Worm (Caenorhabditis elegans) whole organism, L4 larva: Measurements from ENCODE around the gene rnp-5.

Experiments
- F10B5.3 ChIP-seq: sonication (generic microtip); optimal IDR thresholded peaks from 2 replicates; lab custom pipeline; 2016; ENCODE audit warnings: mild to moderate bottlenecking, missing genetic modification characterization, missing compliant biosample characterization
- F26F4.8 ChIP-seq: fragments of 200-800 bp; sonication (Bioruptor generic); conservative IDR thresholded peaks from 2 replicates; pipeline ENCODE4 v1.3.6; 2022; ENCODE audit warnings: missing genetic modification characterization, missing compliant biosample characterization
- T26A8.4 ChIP-seq: fragments of 200-800 bp; sonication (Bioruptor generic); IDR thresholded peaks from 2 replicates; pipeline ENCODE4 v1.3.6; 2022; ENCODE audit warnings: missing genetic modification characterization, missing compliant biosample characterization
- Y105C5A.15 ChIP-seq: fragments of 200-800 bp; sonication (Bioruptor generic); IDR thresholded peaks from 2 replicates; pipeline ENCODE4 v1.3.6; 2022; ENCODE audit warnings: missing genetic modification characterization, missing compliant biosample characterization
- Y75B8A.6 ChIP-seq: fragments of 200-800 bp; sonication (Bioruptor generic); IDR thresholded peaks from 2 replicates; pipeline ENCODE4 v1.3.6; 2022; ENCODE audit warnings: missing genetic modification reagents, missing genetic modification characterization, missing compliant biosample characterization
- ama-1 ChIP-seq: fragments of 150-350 bp; optimal IDR thresholded peaks from 2 replicates; lab custom pipeline; 2014; ENCODE audit warnings: inconsistent platforms, mixed read lengths
- ceh-28 ChIP-seq: fragments of 150-350 bp; optimal IDR thresholded peaks from 2 replicates; lab custom pipeline; 2014; ENCODE audit warnings: missing biosample characterization, missing genetic modification reagents, missing genetic modification characterization
- ceh-44 ChIP-seq: fragments of 200-800 bp; sonication (Bioruptor generic); IDR thresholded peaks from 2 replicates; pipeline ENCODE4 v1.3.6; 2022; ENCODE audit warnings: missing genetic modification reagents, missing genetic modification characterization, missing compliant biosample characterization
- cey-2 ChIP-seq: sonication (generic microtip); optimal IDR thresholded peaks from 3 replicates; lab custom pipeline; 2017; ENCODE audit warnings: missing genetic modification characterization, mild to moderate bottlenecking, missing compliant biosample characterization, antibody characterized with exemption, borderline replicate concordance; ENCODE audit not compliant: insufficient read depth
- ctbp-1 ChIP-seq: fragments of 200-800 bp; sonication (Bioruptor generic); IDR thresholded peaks from 2 replicates; pipeline ENCODE4 v1.3.6; 2022; ENCODE audit warnings: missing genetic modification reagents, missing genetic modification characterization, missing compliant biosample characterization
- dmd-8 ChIP-seq: fragments of 200-800 bp; sonication (Bioruptor generic); IDR thresholded peaks from 2 replicates; pipeline ENCODE4 v1.3.6; 2022; ENCODE audit warnings: missing genetic modification characterization, missing compliant biosample characterization
- dve-1 ChIP-seq: sonication (generic microtip); optimal IDR thresholded peaks from 2 replicates; lab custom pipeline; 2017; ENCODE audit warnings: antibody characterized with exemption, mild to moderate bottlenecking, missing genetic modification characterization, missing compliant biosample characterization; ENCODE audit not compliant: insufficient read depth
- egl-43 ChIP-seq: fragments of 200-800 bp; sonication (Bioruptor generic); IDR thresholded peaks from 2 replicates; pipeline ENCODE4 v1.3.6; 2022; ENCODE audit warnings: missing genetic modification reagents, missing genetic modification characterization, missing compliant biosample characterization
- fkh-10 ChIP-seq: fragments of 150-350 bp; optimal IDR thresholded peaks from 2 replicates; lab custom pipeline; 2014; ENCODE audit warnings: missing biosample characterization, missing genetic modification reagents, missing genetic modification characterization
- hif-1 ChIP-seq, 2 experiments: sonication (generic microtip); optimal IDR thresholded peaks; 2 replicates each; lab custom pipeline; 2016 to 2017; ENCODE audit warnings: missing compliant biosample characterization in 2 of 2, missing genetic modification characterization in 2 of 2, missing genetic modification reagents in 2 of 2, missing genotype in 2 of 2, mild to moderate bottlenecking in 1 of 2
- hlh-11 ChIP-seq: fragments of 200-800 bp; sonication (Bioruptor generic); optimal IDR thresholded peaks from 2 replicates; lab custom pipeline; 2018; ENCODE audit warnings: mild to moderate bottlenecking, missing genetic modification characterization, missing compliant biosample characterization
- hlh-30 ChIP-seq: sonication (generic microtip); optimal IDR thresholded peaks from 2 replicates; lab custom pipeline; 2017; ENCODE audit warnings: antibody characterized with exemption, mild to moderate bottlenecking, missing genetic modification characterization, missing compliant biosample characterization; ENCODE audit not compliant: insufficient read depth
- hmg-1.1 ChIP-seq: fragments of 200-800 bp; sonication (Bioruptor generic); IDR thresholded peaks from 2 replicates; pipeline ENCODE4 v1.3.6; 2022; ENCODE audit warnings: missing genetic modification reagents, missing genetic modification characterization, missing compliant biosample characterization
- jun-1 ChIP-seq: fragments of 150-350 bp; optimal IDR thresholded peaks from 2 replicates; lab custom pipeline; 2014; ENCODE audit warnings: missing biosample characterization, missing genetic modification reagents, missing genetic modification characterization
- lin-1 ChIP-seq: fragments of 200-800 bp; sonication (Bioruptor generic); IDR thresholded peaks from 2 replicates; pipeline ENCODE4 v1.3.6; 2022; ENCODE audit warnings: missing genetic modification reagents, missing genetic modification characterization, missing compliant biosample characterization
- lin-38 ChIP-seq: fragments of 200-800 bp; sonication (Bioruptor generic); IDR thresholded peaks from 2 replicates; pipeline ENCODE4 v1.3.6; 2022; ENCODE audit warnings: missing genetic modification reagents, missing genetic modification characterization, missing compliant biosample characterization
- lir-3 ChIP-seq: sonication (generic microtip); optimal IDR thresholded peaks from 2 replicates; lab custom pipeline; 2016; ENCODE audit warnings: mild to moderate bottlenecking, missing genetic modification characterization, missing compliant biosample characterization
- lsy-2 ChIP-seq, 2 experiments: fragments of 150-350 bp in 1 of 2; sonication (generic microtip) in 1 of 2; optimal IDR thresholded peaks; 2 replicates each; lab custom pipeline; 2014 to 2017; ENCODE audit warnings: missing biosample characterization in 2 of 2, missing genetic modification characterization in 2 of 2
- madf-5 ChIP-seq, 2 experiments: fragments of 200-800 bp; sonication (Bioruptor generic); IDR thresholded peaks; 2 replicates each; pipeline ENCODE4 v1.3.6; 2022; ENCODE audit warnings: missing compliant biosample characterization in 2 of 2, missing genetic modification characterization in 2 of 2
- madf-9 ChIP-seq: fragments of 200-800 bp; sonication (Bioruptor generic); conservative IDR thresholded peaks from 2 replicates; pipeline ENCODE4 v1.3.6; 2022; ENCODE audit warnings: missing genetic modification reagents, missing genetic modification characterization, missing compliant biosample characterization
- mep-1 ChIP-seq: fragments of 150-350 bp; sonication (generic microtip); optimal IDR thresholded peaks from 3 replicates; lab custom pipeline; 2014; ENCODE audit warnings: missing biosample characterization, missing genetic modification characterization
- mxl-2 ChIP-seq: fragments of 200-800 bp; sonication (Bioruptor generic); conservative IDR thresholded peaks from 2 replicates; pipeline ENCODE4 v1.3.6; 2022; ENCODE audit warnings: missing genetic modification reagents, missing genetic modification characterization, missing compliant biosample characterization
- mxl-3 ChIP-seq: fragments of 200-800 bp; sonication (Bioruptor generic); optimal IDR thresholded peaks from 2 replicates; lab custom pipeline; 2018; ENCODE audit warnings: mild to moderate bottlenecking, missing genetic modification characterization, missing compliant biosample characterization
- nhr-102 ChIP-seq: sonication (generic microtip); optimal IDR thresholded peaks from 2 replicates; lab custom pipeline; 2016; ENCODE audit warnings: mild to moderate bottlenecking, missing genetic modification characterization, moderate library complexity, missing compliant biosample characterization
- nhr-111 ChIP-seq: fragments of 200-800 bp; sonication (Bioruptor generic); optimal IDR thresholded peaks from 2 replicates; lab custom pipeline; 2018; ENCODE audit warnings: mild to moderate bottlenecking, missing genetic modification characterization, missing compliant biosample characterization
- nhr-237 ChIP-seq: sonication (generic microtip); optimal IDR thresholded peaks from 2 replicates; lab custom pipeline; 2017; ENCODE audit warnings: missing biosample characterization, missing genetic modification characterization
- nhr-25 ChIP-seq: sonication (generic microtip); optimal IDR thresholded peaks from 2 replicates; lab custom pipeline; 2017; ENCODE audit warnings: missing genetic modification characterization, mild to moderate bottlenecking, missing compliant biosample characterization, antibody characterized with exemption, moderate library complexity, borderline replicate concordance; ENCODE audit not compliant: insufficient read depth
- nhr-48 ChIP-seq: sonication (generic microtip); optimal IDR thresholded peaks from 2 replicates; lab custom pipeline; 2016; ENCODE audit warnings: mild to moderate bottlenecking, missing genetic modification characterization, missing compliant biosample characterization
- nhr-6 ChIP-seq: fragments of 150-350 bp; optimal IDR thresholded peaks from 2 replicates; lab custom pipeline; 2014; ENCODE audit warnings: missing biosample characterization, missing genetic modification characterization
- nhr-77 ChIP-seq: fragments of 150-350 bp; optimal IDR thresholded peaks from 2 replicates; lab custom pipeline; 2014; ENCODE audit warnings: missing biosample characterization, missing genetic modification characterization
- pqm-1 ChIP-seq: sonication (generic microtip); optimal IDR thresholded peaks from 2 replicates; lab custom pipeline; 2017; ENCODE audit warnings: missing biosample characterization, missing genetic modification characterization
- rbr-2 ChIP-seq: sonication (generic microtip); optimal IDR thresholded peaks from 2 replicates; lab custom pipeline; 2016; ENCODE audit warnings: missing genotype, missing genetic modification characterization, missing compliant biosample characterization
- saeg-2 ChIP-seq: fragments of 200-800 bp; sonication (Bioruptor generic); IDR thresholded peaks from 2 replicates; pipeline ENCODE4 v1.3.6; 2022; ENCODE audit warnings: missing genetic modification reagents, missing genetic modification characterization, missing compliant biosample characterization
- skn-1 ChIP-seq: fragments of 150-350 bp; optimal IDR thresholded peaks from 2 replicates; lab custom pipeline; 2014; ENCODE audit warnings: missing biosample characterization, missing genetic modification characterization
- snpc-1.2 ChIP-seq: fragments of 200-800 bp; sonication (Bioruptor generic); IDR thresholded peaks from 2 replicates; pipeline ENCODE4 v1.3.6; 2022; ENCODE audit warnings: missing genetic modification reagents, missing genetic modification characterization, missing compliant biosample characterization
- snpc-4 ChIP-seq: fragments of 150-350 bp; optimal IDR thresholded peaks from 2 replicates; lab custom pipeline; 2014; ENCODE audit warnings: missing biosample characterization, missing genetic modification characterization
- spr-1 ChIP-seq: sonication (generic microtip); optimal IDR thresholded peaks from 2 replicates; lab custom pipeline; 2016; ENCODE audit warnings: mild to moderate bottlenecking, missing genetic modification characterization, missing compliant biosample characterization
- spr-3 ChIP-seq: fragments of 200-800 bp; sonication (Bioruptor generic); optimal IDR thresholded peaks from 2 replicates; lab custom pipeline; 2018; ENCODE audit warnings: mild to moderate bottlenecking, missing genetic modification characterization, missing compliant biosample characterization
- tag-97 ChIP-seq: fragments of 200-800 bp; sonication (Bioruptor generic); IDR thresholded peaks from 2 replicates; pipeline ENCODE4 v1.3.6; 2022; ENCODE audit warnings: missing genetic modification characterization, missing compliant biosample characterization
- tra-1 ChIP-seq: fragments of 200-800 bp; sonication (Bioruptor generic); IDR thresholded peaks from 2 replicates; pipeline ENCODE4 v1.3.6; 2022; ENCODE audit warnings: missing genetic modification reagents, missing genetic modification characterization, missing compliant biosample characterization
- vab-7 ChIP-seq: fragments of 200-800 bp; sonication (Bioruptor generic); IDR thresholded peaks from 2 replicates; pipeline ENCODE4 v1.3.6; 2022; ENCODE audit warnings: missing genetic modification reagents, missing genetic modification characterization, missing compliant biosample characterization
- zfp-3 ChIP-seq: fragments of 200-800 bp; sonication (Bioruptor generic); conservative IDR thresholded peaks from 2 replicates; pipeline ENCODE4 v1.3.6; 2022; ENCODE audit warnings: missing genetic modification reagents, missing genetic modification characterization, missing compliant biosample characterization

The rnp-5 gene

DNA sequence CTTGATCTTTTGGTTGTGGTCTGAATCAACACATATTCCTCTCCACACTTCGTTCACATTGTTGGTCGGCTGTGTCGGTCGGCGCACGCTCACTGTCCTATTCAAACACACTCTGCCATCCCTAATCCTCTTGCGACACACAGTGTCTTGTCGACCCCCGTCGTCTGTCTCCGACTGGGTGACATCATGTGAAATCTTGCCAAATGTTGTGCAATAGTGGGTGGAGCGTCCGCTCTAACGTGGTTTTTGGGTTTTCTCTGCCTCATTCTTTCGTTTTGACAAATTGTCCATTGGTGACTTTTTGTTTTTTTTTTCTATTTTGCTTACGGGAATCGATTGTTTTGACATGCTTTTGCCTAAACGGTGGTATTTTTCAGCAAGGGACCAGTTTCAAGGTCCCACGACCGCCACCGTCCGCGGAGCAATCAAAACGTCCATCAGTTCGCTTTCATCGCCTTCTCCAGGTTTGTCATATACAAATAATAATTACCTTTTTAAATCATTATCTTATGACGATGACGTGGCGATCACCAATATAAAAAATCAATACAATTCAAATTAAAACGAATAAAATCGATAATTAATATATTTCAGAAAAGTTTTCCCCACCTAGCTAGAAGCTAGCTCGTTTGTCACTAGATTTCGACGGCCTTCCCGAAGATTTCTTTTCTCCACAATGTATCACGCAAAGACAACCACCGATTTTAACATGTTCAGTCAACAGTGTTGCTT lies 19.8 kb downstream of the rnp-5 start (continued):
- TF ChIP-seq mep-1 (tag; lab: Kevin White, UChicago) (peak; percentile 97), hlh-11 (tag; lab: Kevin White, UChicago) (peak; percentile 98), snpc-1.2 (GFP tag; lab: Robert Waterston, UW) (no peak), ama-1 (lab: Kevin White, UChicago) (peak; percentile 97), rbr-2 (peak; percentile 85), hif-1 (tag; optimal IDR thresholded peaks at IDR 0.05; lab: Kevin White, UChicago) (peak; percentile 52 to 88), spr-1 (tag; lab: Kevin White, UChicago) (peak; percentile 75), zfp-3 (GFP tag; lab: Robert Waterston, UW) (peak; percentile 35; the same call in 1 of the 2 replicates), jun-1 (tag; lab: Kevin White, UChicago) (peak; percentile 85), nhr-111 (GFP tag; lab: Kevin White, UChicago) (no peak), lin-38 (peak; percentile 70), lir-3 (no peak), tag-97 (GFP tag; lab: Robert Waterston, UW) (no peak), hlh-30 (peak; percentile 98), vab-7 (peak; percentile 50; the same call in 1 of the 2 replicates), madf-9 (GFP tag; lab: Robert Waterston, UW) (peak; percentile 57; the same call in 1 of the 2 replicates), madf-5 (GFP tag; IDR thresholded peaks at IDR 0.05; lab: Robert Waterston, UW) (peak in 1 of 2 experiments; percentile 52; a peak in 1 of 4 replicates), ceh-28 (tag; lab: Kevin White, UChicago) (peak; percentile 66), ceh-44 (GFP tag; lab: Robert Waterston, UW) (no peak), cey-2 (peak; percentile 82), spr-3 (GFP tag; lab: Kevin White, UChicago) (no peak), nhr-102 (tag; lab: Kevin White, UChicago) (peak; percentile 76), snpc-4 (tag; lab: Kevin White, UChicago) (no peak), fkh-10 (GFP tag; lab: Kevin White, UChicago) (peak; percentile 96), ctbp-1 (peak; percentile 82), T26A8.4 (GFP tag; lab: Robert Waterston, UW) (peak; percentile 81), lsy-2 (tag; optimal IDR thresholded peaks at IDR 0.05; lab: Kevin White, UChicago) (peak; percentile 78 to 92), lin-1 (GFP tag; lab: Robert Waterston, UW) (peak; percentile 78; the same call in 1 of the 2 replicates), nhr-77 (tag; lab: Kevin White, UChicago) (peak; percentile 98), dmd-8 (GFP tag; lab: Robert Waterston, UW) (no peak), hmg-1.1 (GFP tag; lab: Robert Waterston, UW) (peak; percentile 90), F26F4.8 (GFP tag; lab: Robert Waterston, UW) (no peak), F10B5.3 (tag; lab: Kevin White, UChicago) (no peak), nhr-6 (tag; lab: Kevin White, UChicago) (peak; percentile 74), egl-43 (GFP tag; lab: Robert Waterston, UW) (peak; percentile 78), nhr-25 (tag; lab: Kevin White, UChicago) (peak; percentile 92)

ce11 chrIII:832855-833504 lies 20.7 kb downstream of the rnp-5 start, which contains the start of gene zip-2:
zip-2 (plus strand) TSS chrIII:832982.
- TF ChIP-seq saeg-2 (GFP tag; lab: Robert Waterston, UW) (no peak), T26A8.4 (GFP tag; lab: Robert Waterston, UW) (no peak), dve-1 (peak; percentile 95), F10B5.3 (tag; lab: Kevin White, UChicago) (no peak), F26F4.8 (GFP tag; lab: Robert Waterston, UW) (no peak), hlh-30 (peak; percentile 74), egl-43 (GFP tag; lab: Robert Waterston, UW) (no peak), mxl-3 (peak; percentile 32), Y105C5A.15 (no peak), rbr-2 (no peak), nhr-237 (no peak), mxl-2 (GFP tag; lab: Robert Waterston, UW) (no peak), nhr-48 (tag; lab: Kevin White, UChicago) (peak; percentile 53), skn-1 (tag; lab: Kevin White, UChicago) (no peak), nhr-6 (tag; lab: Kevin White, UChicago) (peak; percentile 83), pqm-1 (peak; percentile 84), Y75B8A.6 (GFP tag; lab: Robert Waterston, UW) (no peak), tra-1 (GFP tag; lab: Robert Waterston, UW) (0 out of 2 replicates have a peak, but pooled peaks have one; percentile 41)
